Worm (Caenorhabditis elegans) whole organism, L3 larva: ENCODE results near the gene T02E9.6.

Experiments used
- R02D3.7 ChIP-seq: fragments of 150-350 bp; optimal IDR thresholded peaks from 2 replicates; lab custom pipeline; 2014; ENCODE audit warnings: missing biosample characterization, missing genetic modification characterization
- aly-2 ChIP-seq: fragments of 150-350 bp; optimal IDR thresholded peaks from 2 replicates; lab custom pipeline; 2014; ENCODE audit warnings: missing biosample characterization, missing genetic modification characterization
- ama-1 ChIP-seq: fragments of 150-350 bp; optimal IDR thresholded peaks from 2 replicates; lab custom pipeline; 2018
- ceh-16 ChIP-seq: sonication (generic microtip); optimal IDR thresholded peaks from 2 replicates; lab custom pipeline; 2017; ENCODE audit warnings: missing biosample characterization, missing genetic modification characterization
- ceh-28 ChIP-seq: fragments of 150-350 bp; optimal IDR thresholded peaks from 2 replicates; lab custom pipeline; 2014; ENCODE audit warnings: missing biosample characterization, missing genetic modification reagents, missing genetic modification characterization
- ceh-82 ChIP-seq: fragments of 150-350 bp; optimal IDR thresholded peaks from 2 replicates; lab custom pipeline; 2014; ENCODE audit warnings: missing biosample characterization, missing genetic modification characterization
- ceh-9 ChIP-seq: sonication (generic microtip); optimal IDR thresholded peaks from 2 replicates; lab custom pipeline; 2018; ENCODE audit warnings: missing biosample characterization, missing genetic modification characterization
- daf-12 ChIP-seq: fragments of 150-350 bp; optimal IDR thresholded peaks from 2 replicates; lab custom pipeline; 2014; ENCODE audit warnings: missing biosample characterization, missing genetic modification reagents, missing genetic modification characterization
- egl-27 ChIP-seq: sonication (generic microtip); optimal IDR thresholded peaks from 4 replicates; lab custom pipeline; 2017; ENCODE audit warnings: missing biosample characterization, missing genetic modification reagents, missing genetic modification characterization
- egl-5 ChIP-seq: fragments of 150-350 bp; optimal IDR thresholded peaks from 2 replicates; lab custom pipeline; 2017; ENCODE audit warnings: missing biosample characterization, missing genetic modification reagents, missing genetic modification characterization, inconsistent platforms
- elt-1 ChIP-seq: fragments of 150-350 bp; optimal IDR thresholded peaks from 2 replicates; lab custom pipeline; 2014; ENCODE audit warnings: missing biosample characterization, missing genetic modification characterization
- elt-2 ChIP-seq: sonication (generic microtip); optimal IDR thresholded peaks from 2 replicates; lab custom pipeline; 2016; ENCODE audit warnings: missing genetic modification reagents, mild to moderate bottlenecking, missing genetic modification characterization, missing compliant biosample characterization
- elt-3 ChIP-seq, 3 experiments: fragments of 150-350 bp in 1 of 3; sonication (generic microtip) in 2 of 3; optimal IDR thresholded peaks; 2 replicates in 2 of 3; 4 replicates in 1 of 3; lab custom pipeline; 2014 to 2017; ENCODE audit warnings: missing biosample characterization in 3 of 3, missing genetic modification characterization in 3 of 3
- eor-1 ChIP-seq, 2 experiments: fragments of 150-350 bp; optimal IDR thresholded peaks; 2 replicates each; lab custom pipeline; 2014 to 2018; ENCODE audit warnings: missing biosample characterization in 2 of 2, missing genetic modification characterization in 2 of 2
- fkh-10 ChIP-seq: sonication (generic microtip); optimal IDR thresholded peaks from 2 replicates; lab custom pipeline; 2017; ENCODE audit warnings: missing biosample characterization, missing genetic modification reagents, missing genetic modification characterization
- hmg-11 ChIP-seq: sonication (generic microtip); optimal IDR thresholded peaks from 2 replicates; lab custom pipeline; 2016; ENCODE audit warnings: missing genetic modification characterization, missing compliant biosample characterization
- lin-15B ChIP-seq: fragments of 150-350 bp; optimal IDR thresholded peaks from 2 replicates; lab custom pipeline; 2014; ENCODE audit warnings: missing biosample characterization, missing genetic modification characterization
- lin-39 ChIP-seq: fragments of 150-350 bp; optimal IDR thresholded peaks from 2 replicates; lab custom pipeline; 2018; ENCODE audit warnings: missing biosample characterization, missing genetic modification reagents, missing genetic modification characterization
- lsy-12 ChIP-seq: sonication (generic microtip); optimal IDR thresholded peaks from 2 replicates; lab custom pipeline; 2016; ENCODE audit warnings: mild to moderate bottlenecking, missing genetic modification characterization, missing compliant biosample characterization
- mdl-1 ChIP-seq: fragments of 150-350 bp; optimal IDR thresholded peaks from 2 replicates; lab custom pipeline; 2014; ENCODE audit warnings: missing biosample characterization, missing genetic modification characterization
- mml-1 ChIP-seq: fragments of 150-350 bp; sonication (generic microtip); optimal IDR thresholded peaks from 3 replicates; lab custom pipeline; 2014; ENCODE audit warnings: missing biosample characterization, missing genetic modification characterization
- nfya-1 ChIP-seq: sonication (generic microtip); optimal IDR thresholded peaks from 2 replicates; lab custom pipeline; 2017; ENCODE audit warnings: missing genetic modification characterization, mild to moderate bottlenecking, missing compliant biosample characterization, antibody characterized with exemption, moderate library complexity; ENCODE audit not compliant: insufficient read depth
- nhr-11 ChIP-seq: fragments of 150-350 bp; optimal IDR thresholded peaks from 2 replicates; lab custom pipeline; 2014; ENCODE audit warnings: missing biosample characterization, missing genetic modification characterization
- nhr-12 ChIP-seq: fragments of 150-350 bp; optimal IDR thresholded peaks from 2 replicates; lab custom pipeline; 2014; ENCODE audit warnings: missing biosample characterization, missing genetic modification characterization
- nhr-23 ChIP-seq: fragments of 150-350 bp; optimal IDR thresholded peaks from 2 replicates; lab custom pipeline; 2014; ENCODE audit warnings: missing biosample characterization, missing genetic modification reagents, missing genetic modification characterization
- nhr-237 ChIP-seq: fragments of 150-350 bp; optimal IDR thresholded peaks from 2 replicates; lab custom pipeline; 2014; ENCODE audit warnings: missing biosample characterization, missing genetic modification characterization
- nhr-25 ChIP-seq: sonication (generic microtip); optimal IDR thresholded peaks from 2 replicates; lab custom pipeline; 2017; ENCODE audit warnings: missing biosample characterization, missing genetic modification characterization
- nhr-28 ChIP-seq: fragments of 150-350 bp; optimal IDR thresholded peaks from 2 replicates; lab custom pipeline; 2014; ENCODE audit warnings: missing biosample characterization, missing genetic modification characterization
- nhr-43 ChIP-seq: sonication (generic microtip); optimal IDR thresholded peaks from 2 replicates; lab custom pipeline; 2016; ENCODE audit warnings: mild to moderate bottlenecking, missing genetic modification characterization, missing compliant biosample characterization; ENCODE audit not compliant: poor library complexity, severe bottlenecking
- nhr-67 ChIP-seq: fragments of 150-350 bp; optimal IDR thresholded peaks from 2 replicates; lab custom pipeline; 2014; ENCODE audit warnings: missing biosample characterization, missing genetic modification characterization
- pha-4 ChIP-seq: fragments of 150-350 bp; optimal IDR thresholded peaks from 2 replicates; lab custom pipeline; 2014; ENCODE audit warnings: missing biosample characterization, missing genetic modification reagents, missing genetic modification characterization
- sea-2 ChIP-seq: fragments of 150-350 bp; sonication (generic microtip); optimal IDR thresholded peaks from 4 replicates; lab custom pipeline; 2014; ENCODE audit warnings: missing biosample characterization, missing genetic modification reagents, missing genetic modification characterization
- skn-1 ChIP-seq: fragments of 150-350 bp; optimal IDR thresholded peaks from 2 replicates; lab custom pipeline; 2014; ENCODE audit warnings: missing biosample characterization, missing genetic modification characterization
- snpc-4 ChIP-seq: fragments of 150-350 bp; optimal IDR thresholded peaks from 2 replicates; lab custom pipeline; 2014; ENCODE audit warnings: missing biosample characterization, missing genetic modification characterization
- tbx-2 ChIP-seq: sonication (generic microtip); optimal IDR thresholded peaks from 2 replicates; lab custom pipeline; 2016; ENCODE audit warnings: mild to moderate bottlenecking, missing genetic modification characterization, missing compliant biosample characterization
- zag-1 ChIP-seq: fragments of 150-350 bp; optimal IDR thresholded peaks from 2 replicates; lab custom pipeline; 2014; ENCODE audit warnings: missing biosample characterization, missing genetic modification characterization
- ztf-11 ChIP-seq: fragments of 150-350 bp; optimal IDR thresholded peaks from 2 replicates; lab custom pipeline; 2014; ENCODE audit warnings: missing biosample characterization, missing genetic modification characterization
- ztf-4 ChIP-seq: fragments of 150-350 bp; optimal IDR thresholded peaks from 2 replicates; lab custom pipeline; 2014; ENCODE audit warnings: missing biosample characterization, missing genetic modification characterization

The T02E9.6 gene

ce11 chrV:11329100-11329499 lies 5.0 kb downstream of the T02E9.6 start, which contains the start of gene F47G9.6:
TSS of gene F47G9.6 (plus strand) at chrV:11329400.
- no peak for TF ChIP-seq aly-2 (tag; lab: Kevin White, UChicago)
- TF ChIP-seq egl-5 (tag; lab: Kevin White, UChicago) = no peak
- no peak for TF ChIP-seq ceh-82 (tag; lab: Kevin White, UChicago)
- no peak for TF ChIP-seq nhr-43 (tag; lab: Kevin White, UChicago)
- no peak for TF ChIP-seq nhr-28
- no peak for TF ChIP-seq skn-1 (tag; lab: Kevin White, UChicago)

- no peak for TF ChIP-seq mml-1
- peak; percentile 50 for TF ChIP-seq elt-2
- TF ChIP-seq eor-1 (tag; optimal IDR thresholded peaks at IDR 0.05; lab: Kevin White, UChicago) = no peak
- no peak for TF ChIP-seq fkh-10 (GFP tag; lab: Kevin White, UChicago)
- no peak for TF ChIP-seq lsy-12 (tag; lab: Kevin White, UChicago)
- no peak for TF ChIP-seq ztf-11
- peak; percentile 57 for TF ChIP-seq nhr-25
- TF ChIP-seq nhr-11 (tag; lab: Kevin White, UChicago) = no peak
- TF ChIP-seq zag-1 = no peak
- no peak for TF ChIP-seq daf-12 (tag; lab: Kevin White, UChicago)
- TF ChIP-seq pha-4 (tag; lab: Kevin White, UChicago) = peak; percentile 82
- TF ChIP-seq lin-39 = peak; percentile 64
- peak; percentile 72 for TF ChIP-seq nfya-1 (tag; lab: Kevin White, UChicago)
- peak; percentile 34 for TF ChIP-seq hmg-11 (tag; lab: Kevin White, UChicago)
- TF ChIP-seq ceh-28 = no peak
- no peak for TF ChIP-seq ztf-4
- no peak for TF ChIP-seq R02D3.7 (tag; lab: Kevin White, UChicago)
- TF ChIP-seq egl-5 (tag; lab: Kevin White, UChicago) = peak; percentile 3
- no peak for TF ChIP-seq nhr-43 (tag; lab: Kevin White, UChicago)
- TF ChIP-seq tbx-2 (tag; lab: Kevin White, UChicago) = no peak
- TF ChIP-seq skn-1 (tag; lab: Kevin White, UChicago) = no peak
- no peak for TF ChIP-seq mdl-1 (tag; lab: Kevin White, UChicago)
- no peak for TF ChIP-seq egl-27
- TF ChIP-seq nhr-237 (tag; lab: Kevin White, UChicago) = no peak
- peak; percentile 36 for TF ChIP-seq nhr-23 (tag; lab: Kevin White, UChicago)
- peak; percentile 80 for TF ChIP-seq lin-15B (tag; lab: Kevin White, UChicago)
- no peak for TF ChIP-seq ceh-82 (tag; lab: Kevin White, UChicago)
- TF ChIP-seq ceh-9 (tag; lab: Kevin White, UChicago) = no peak
- TF ChIP-seq snpc-4 = peak; percentile 69
- no peak for TF ChIP-seq elt-1 (tag; lab: Kevin White, UChicago)
- no peak for TF ChIP-seq sea-2
Measured at ce11 chrV:11326914-11327367, 7.2 kb downstream of the T02E9.6 start, which contains the start of gene tmed-10. TSS of gene tmed-10 (minus strand) at chrV:11326964.

ce11 chrV:11323720-11324119 lies 10.4 kb downstream of the T02E9.6 start, which contains the start of gene str-141:
TSS of gene str-141 (minus strand) at chrV:11323820.
- no peak for TF ChIP-seq egl-5 (tag; lab: Kevin White, UChicago)
- TF ChIP-seq fkh-10 (GFP tag; lab: Kevin White, UChicago) = no peak
- TF ChIP-seq ceh-28 = no peak
- TF ChIP-seq snpc-4 = no peak
- no peak for TF ChIP-seq ceh-82 (tag; lab: Kevin White, UChicago)
- TF ChIP-seq mml-1 = no peak
- no peak for TF ChIP-seq nhr-67 (tag; lab: Kevin White, UChicago)
- TF ChIP-seq ztf-11 = no peak
- no peak for TF ChIP-seq ceh-16 (tag; lab: Kevin White, UChicago)
- TF ChIP-seq nhr-43 (tag; lab: Kevin White, UChicago) = no peak
- TF ChIP-seq elt-3 (tag; optimal IDR thresholded peaks at IDR 0.05; lab: Kevin White, UChicago) = no peak
- no peak for TF ChIP-seq hmg-11 (tag; lab: Kevin White, UChicago)
- no peak for TF ChIP-seq nfya-1 (tag; lab: Kevin White, UChicago)
- TF ChIP-seq, all 47 proteins: peak for 0

- TF ChIP-seq zag-1 = no peak
- no peak for TF ChIP-seq egl-27
- TF ChIP-seq pha-4 (tag; lab: Kevin White, UChicago) = peak; percentile 94
- no peak for TF ChIP-seq ama-1 (lab: Kevin White, UChicago)
- no peak for TF ChIP-seq hmg-11 (tag; lab: Kevin White, UChicago)
- TF ChIP-seq ceh-9 (tag; lab: Kevin White, UChicago) = no peak
- TF ChIP-seq elt-3 (tag; optimal IDR thresholded peaks at IDR 0.05; lab: Kevin White, UChicago) = no peak
- no peak for TF ChIP-seq nhr-23 (tag; lab: Kevin White, UChicago)
- no peak for TF ChIP-seq tbx-2 (tag; lab: Kevin White, UChicago)
- TF ChIP-seq egl-5 (tag; lab: Kevin White, UChicago) = no peak
- TF ChIP-seq nhr-67 (tag; lab: Kevin White, UChicago) = no peak
- TF ChIP-seq elt-2 = peak; percentile 8
- TF ChIP-seq nhr-12 (tag; lab: Kevin White, UChicago) = no peak
Measured at ce11 chrV:11321719-11322118, 12.4 kb downstream of the T02E9.6 start, which contains the start of gene F47G9.4. TSS of gene F47G9.4 (minus strand) at chrV:11321816.
